Fruit fly (Drosophila melanogaster): ENCODE measurements around the gene RhoGDI.

- TF ChIP-seq ttk (optimal IDR thresholded peaks at IDR 0.05) (no peak), psq (optimal IDR thresholded peaks at IDR 0.05) (no peak), Sin3A (optimal IDR thresholded peaks at IDR 0.05) (no peak), h (optimal IDR thresholded peaks at IDR 0.05) (no peak)
Observed at dm6 chr3L:19924771-19925304, 3.7 kb upstream of the RhoGDI start, which contains the start of gene Grasp65.

Data from Kc167 (cell line).